Worm (Caenorhabditis elegans): ENCODE measurements around the gene Y75B8A.39.

DNA sequence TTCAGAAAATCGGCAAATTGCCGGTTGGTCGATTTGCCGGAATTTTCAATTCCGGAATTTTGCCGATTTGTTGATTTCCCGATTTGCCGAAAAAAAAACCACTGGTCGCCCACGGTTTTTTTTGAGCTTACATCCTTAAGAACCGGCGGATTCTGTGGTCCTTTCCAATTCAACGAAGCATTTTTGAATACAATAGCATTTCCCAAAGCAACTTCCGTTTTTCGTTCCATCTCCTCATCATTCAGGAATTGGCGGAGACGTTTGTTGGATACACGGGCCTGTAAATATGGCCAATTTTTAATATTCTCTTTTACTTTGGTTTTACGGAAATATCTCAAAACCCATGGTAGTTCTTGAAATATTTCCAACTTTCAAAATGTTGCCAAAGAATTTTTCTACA is 20.5 kb upstream of the Y75B8A.39 start:
- TF ChIP-seq scrt-1 (GFP tag; IDR thresholded peaks at IDR 0.05) (no peak), F13C5.2 (tag; optimal IDR thresholded peaks at IDR 0.05) (no peak), flt-1 (GFP tag; IDR thresholded peaks at IDR 0.05) (no peak), ceh-36 (tag; optimal IDR thresholded peaks at IDR 0.05) (no peak), ama-1 (optimal IDR thresholded peaks at IDR 0.05) (no peak), tbx-37 (GFP tag; conservative IDR thresholded peaks at IDR 0.05) (no peak), pes-1 (GFP tag; IDR thresholded peaks at IDR 0.05) (no peak)
